Worm (Caenorhabditis elegans): ENCODE results near the gene F22B7.1.

ce11 chrIII:8653875-8654386 lies 11.2 kb upstream of the F22B7.1 start, which contains the start of gene F22B7.9:
- TF ChIP-seq nhr-28 (tag; optimal IDR thresholded peaks at IDR 0.05) (peak; percentile 38), dmd-8 (GFP tag; IDR thresholded peaks at IDR 0.05) (no peak), lsy-2 (tag; optimal IDR thresholded peaks at IDR 0.05) (no peak), mdt-29 (GFP tag; IDR thresholded peaks at IDR 0.05) (no peak), nhr-76 (tag; optimal IDR thresholded peaks at IDR 0.05) (no peak), mep-1 (tag; optimal IDR thresholded peaks at IDR 0.05) (no peak), F49E8.2 (tag; optimal IDR thresholded peaks at IDR 0.05; ENCODE audit: borderline replicate concordance) (no peak), dpl-1 (GFP tag; optimal IDR thresholded peaks at IDR 0.05) (no peak), unc-62 (GFP tag; optimal IDR thresholded peaks at IDR 0.05 in 1 of 2) (no peak), unc-62 (tag; optimal IDR thresholded peaks at IDR 0.05) (no peak), madf-5 (GFP tag; IDR thresholded peaks at IDR 0.05) (no peak), nhr-6 (tag; optimal IDR thresholded peaks at IDR 0.05) (no peak), egl-27 (tag; optimal IDR thresholded peaks at IDR 0.05) (no peak), daf-12 (tag; optimal IDR thresholded peaks at IDR 0.05) (no peak)

All from whole organism, L4 larva.